Fruit fly (Drosophila melanogaster) whole organism, embryonic: ENCODE results near the gene gdl.

ENCODE experiments used
- CG10147 ChIP-seq: fragments of 200-800 bp; sonication (Bioruptor generic); optimal IDR thresholded peaks from 2 replicates; lab custom pipeline; 2019; ENCODE audit warnings: missing biosample characterization, mild to moderate bottlenecking, missing genetic modification characterization, moderate library complexity
- CG11456 ChIP-seq: fragments of 200-800 bp; sonication (Bioruptor generic); IDR thresholded peaks from 3 replicates; pipeline ENCODE4 v1.3.6; 2022; ENCODE audit warnings: missing biosample characterization, missing genetic modification characterization
- CG11696 ChIP-seq: fragments of 200-800 bp; sonication (Bioruptor generic); IDR thresholded peaks from 2 replicates; pipeline ENCODE4 v1.3.6; 2022; ENCODE audit warnings: missing biosample characterization, missing genetic modification characterization
- CG12769 ChIP-seq: fragments of 200-800 bp; sonication (Bioruptor generic); optimal IDR thresholded peaks from 2 replicates; lab custom pipeline; 2019; ENCODE audit warnings: missing biosample characterization, mild to moderate bottlenecking, missing genetic modification characterization, moderate library complexity
- CG12942 ChIP-seq: fragments of 200-800 bp; sonication (Bioruptor generic); optimal IDR thresholded peaks from 3 replicates; lab custom pipeline; 2016; ENCODE audit warnings: missing biosample characterization, missing genetic modification characterization
- CG14860 ChIP-seq: fragments of 200-800 bp; sonication (Bioruptor generic); IDR thresholded peaks from 3 replicates; pipeline ENCODE4 v1.3.6; 2022; ENCODE audit warnings: missing biosample characterization, missing genetic modification characterization; ENCODE audit not compliant: partially characterized antibody
- CG15073 ChIP-seq: fragments of 200-800 bp; sonication (Bioruptor generic); optimal IDR thresholded peaks from 2 replicates; lab custom pipeline; 2016; ENCODE audit warnings: missing biosample characterization, missing genetic modification characterization
- CG15479 ChIP-seq: fragments of 200-800 bp; sonication (Bioruptor generic); optimal IDR thresholded peaks from 3 replicates; lab custom pipeline; 2019; ENCODE audit warnings: missing biosample characterization, mild to moderate bottlenecking, missing genetic modification characterization, moderate library complexity
- CG17186 ChIP-seq: fragments of 200-800 bp; sonication (Bioruptor generic); optimal IDR thresholded peaks from 3 replicates; lab custom pipeline; 2017; ENCODE audit warnings: missing biosample characterization, missing genetic modification reagents, missing genetic modification characterization
- CG1832 ChIP-seq: fragments of 200-800 bp; sonication (Bioruptor generic); optimal IDR thresholded peaks from 2 replicates; lab custom pipeline; 2017; ENCODE audit warnings: missing biosample characterization, mild to moderate bottlenecking, missing genetic modification characterization, inconsistent platforms
- CG18764 ChIP-seq: fragments of 200-800 bp; sonication (Bioruptor generic); optimal IDR thresholded peaks from 3 replicates; lab custom pipeline; 2016; ENCODE audit warnings: missing biosample characterization, missing genetic modification characterization
- CG33213 ChIP-seq: fragments of 200-800 bp; sonication (Bioruptor generic); optimal IDR thresholded peaks from 3 replicates; lab custom pipeline; 2016; ENCODE audit warnings: missing biosample characterization, missing genetic modification characterization
- CG33557 ChIP-seq: fragments of 200-800 bp; sonication (Bioruptor generic); optimal IDR thresholded peaks from 2 replicates; lab custom pipeline; 2019; ENCODE audit warnings: missing biosample characterization, mild to moderate bottlenecking, missing genetic modification characterization, moderate library complexity
- CG7928 ChIP-seq: fragments of 200-800 bp; sonication (Bioruptor generic); optimal IDR thresholded peaks from 2 replicates; lab custom pipeline; 2017; ENCODE audit warnings: missing biosample characterization, mild to moderate bottlenecking, missing genetic modification characterization
- CG8359 ChIP-seq: fragments of 200-800 bp; sonication (Bioruptor generic); optimal IDR thresholded peaks from 2 replicates; lab custom pipeline; 2017; ENCODE audit warnings: missing biosample characterization, mild to moderate bottlenecking, missing genetic modification characterization, borderline replicate concordance
- Chrac-16 ChIP-seq: fragments of 200-800 bp; sonication (Bioruptor generic); optimal IDR thresholded peaks from 3 replicates; lab custom pipeline; 2016; ENCODE audit warnings: missing biosample characterization, missing genetic modification characterization
- Doc2 ChIP-seq: fragments of 200-800 bp; sonication (Bioruptor generic); IDR thresholded peaks from 2 replicates; pipeline ENCODE4 v1.3.6; 2022; ENCODE audit warnings: missing biosample characterization, missing genetic modification characterization
- E2f2 ChIP-seq: fragments of 200-800 bp; sonication (Bioruptor generic); IDR thresholded peaks from 2 replicates; pipeline ENCODE4 v1.3.6; 2022; ENCODE audit warnings: missing biosample characterization, missing genetic modification characterization
- GATAe ChIP-seq: fragments of 200-800 bp; sonication (Bioruptor generic); conservative IDR thresholded peaks from 2 replicates; pipeline ENCODE4 v1.3.6; 2022; ENCODE audit warnings: missing biosample characterization, missing genetic modification characterization
- HmgZ ChIP-seq: fragments of 200-800 bp; sonication (Bioruptor generic); optimal IDR thresholded peaks from 2 replicates; lab custom pipeline; 2018; ENCODE audit warnings: missing biosample characterization, mild to moderate bottlenecking, missing genetic modification characterization
- Hr51 ChIP-seq, 2 experiments: fragments of 200-800 bp; sonication (Bioruptor generic); optimal IDR thresholded peaks; 2 replicates in 1 of 2; 3 replicates in 1 of 2; lab custom pipeline; 2016 to 2018; ENCODE audit warnings: missing biosample characterization in 2 of 2, missing genetic modification characterization in 2 of 2, mild to moderate bottlenecking in 1 of 2, moderate library complexity in 1 of 2
- Jarid2 ChIP-seq: fragments of 200-800 bp; sonication (Bioruptor generic); optimal IDR thresholded peaks from 3 replicates; lab custom pipeline; 2017; ENCODE audit warnings: mild to moderate bottlenecking, missing biosample characterization, missing genetic modification reagents, missing genetic modification characterization
- NC2α ChIP-seq: fragments of 200-800 bp; sonication (Bioruptor generic); optimal IDR thresholded peaks from 2 replicates; lab custom pipeline; 2016; ENCODE audit warnings: missing biosample characterization, missing genetic modification characterization
- PHDP ChIP-seq: fragments of 200-800 bp; sonication (Bioruptor generic); optimal IDR thresholded peaks from 3 replicates; lab custom pipeline; 2018; ENCODE audit warnings: missing biosample characterization, mild to moderate bottlenecking, missing genetic modification characterization, moderate library complexity
- Six4 ChIP-seq: fragments of 200-800 bp; sonication (Bioruptor generic); optimal IDR thresholded peaks from 2 replicates; lab custom pipeline; 2016; ENCODE audit warnings: missing biosample characterization, missing genetic modification characterization
- ab ChIP-seq: fragments of 200-800 bp; sonication (Bioruptor generic); optimal IDR thresholded peaks from 2 replicates; lab custom pipeline; 2016; ENCODE audit warnings: missing biosample characterization, missing genetic modification characterization
- al ChIP-seq: fragments of 200-800 bp; sonication (Bioruptor generic); IDR thresholded peaks from 2 replicates; pipeline ENCODE4 v1.3.6; 2022; ENCODE audit warnings: missing biosample characterization, missing genetic modification characterization
- ap ChIP-seq: fragments of 200-800 bp; sonication (Bioruptor generic); IDR thresholded peaks from 2 replicates; pipeline ENCODE4 v1.3.6; 2022; ENCODE audit warnings: missing biosample characterization, missing genetic modification characterization
- az2 ChIP-seq: fragments of 200-800 bp; sonication (Bioruptor generic); optimal IDR thresholded peaks from 3 replicates; lab custom pipeline; 2016; ENCODE audit warnings: missing biosample characterization, missing genetic modification characterization
- bbx ChIP-seq: fragments of 200-800 bp; sonication (Bioruptor generic); IDR thresholded peaks from 2 replicates; pipeline ENCODE4 v1.3.6; 2022; ENCODE audit warnings: missing biosample characterization, missing genetic modification characterization; ENCODE audit not compliant: partially characterized antibody
- en ChIP-seq: fragments of 200-800 bp; sonication (Bioruptor generic); optimal IDR thresholded peaks from 2 replicates; lab custom pipeline; 2016; ENCODE audit warnings: missing biosample characterization, missing genetic modification characterization
- gcm ChIP-seq: fragments of 200-800 bp; sonication (Bioruptor generic); optimal IDR thresholded peaks from 2 replicates; lab custom pipeline; 2019; ENCODE audit warnings: missing biosample characterization, mild to moderate bottlenecking, missing genetic modification characterization, moderate library complexity
- hth ChIP-seq: fragments of >200 bp; optimal IDR thresholded peaks from 2 replicates; lab custom pipeline; 2017; ENCODE audit warnings: inconsistent platforms
- jing ChIP-seq: fragments of 200-800 bp; sonication (Bioruptor generic); optimal IDR thresholded peaks from 2 replicates; lab custom pipeline; 2018; ENCODE audit warnings: missing biosample characterization, mild to moderate bottlenecking, missing genetic modification characterization
- lola ChIP-seq, 3 experiments: fragments of >200 bp in 2 of 3; fragments of 200-800 bp in 1 of 3; sonication (Bioruptor generic) in 1 of 3; optimal IDR thresholded peaks; 2 replicates each; lab custom pipeline; 2017 to 2019; ENCODE audit warnings: missing biosample characterization in 3 of 3, missing genetic modification characterization in 3 of 3, mild to moderate bottlenecking in 1 of 3, moderate library complexity in 1 of 3
- mld ChIP-seq: fragments of 200-800 bp; sonication (Bioruptor generic); IDR thresholded peaks from 3 replicates; pipeline ENCODE4 v1.3.6; 2022; ENCODE audit warnings: missing biosample characterization, missing genetic modification characterization; ENCODE audit not compliant: partially characterized antibody
- pnt ChIP-seq: fragments of 200-800 bp; sonication (Bioruptor generic); optimal IDR thresholded peaks from 3 replicates; lab custom pipeline; 2016; ENCODE audit warnings: missing biosample characterization, missing genetic modification characterization
- pros ChIP-seq: fragments of 200-800 bp; sonication (Bioruptor generic); optimal IDR thresholded peaks from 3 replicates; lab custom pipeline; 2019; ENCODE audit warnings: missing biosample characterization, mild to moderate bottlenecking, missing genetic modification characterization, moderate library complexity
- repo ChIP-seq: fragments of 200-800 bp; sonication (Bioruptor generic); optimal IDR thresholded peaks from 2 replicates; lab custom pipeline; 2016; ENCODE audit warnings: missing biosample characterization, missing genetic modification characterization
- rib ChIP-seq: fragments of 200-800 bp; sonication (Bioruptor generic); IDR thresholded peaks from 2 replicates; pipeline ENCODE4 v1.3.6; 2022; ENCODE audit warnings: missing biosample characterization, missing genetic modification characterization
- run ChIP-seq: fragments of 200-800 bp; sonication (Bioruptor generic); optimal IDR thresholded peaks from 3 replicates; lab custom pipeline; 2018; ENCODE audit warnings: missing biosample characterization, mild to moderate bottlenecking, missing genetic modification characterization
- sim ChIP-seq: fragments of 200-800 bp; sonication (Bioruptor generic); IDR thresholded peaks from 2 replicates; pipeline ENCODE4 v1.3.6; 2022; ENCODE audit warnings: missing biosample characterization, missing genetic modification characterization
- slp2 ChIP-seq: fragments of 200-800 bp; sonication (Bioruptor generic); optimal IDR thresholded peaks from 2 replicates; lab custom pipeline; 2016; ENCODE audit warnings: missing biosample characterization, missing genetic modification characterization
- ssp ChIP-seq: fragments of 200-800 bp; sonication (Bioruptor generic); IDR thresholded peaks from 2 replicates; pipeline ENCODE4 v1.3.6; 2022; ENCODE audit warnings: missing biosample characterization, missing genetic modification characterization
- stwl ChIP-seq: fragments of 200-800 bp; sonication (Bioruptor generic); optimal IDR thresholded peaks from 3 replicates; lab custom pipeline; 2018; ENCODE audit warnings: missing biosample characterization, mild to moderate bottlenecking, missing genetic modification characterization, moderate library complexity
- tio ChIP-seq: fragments of 200-800 bp; sonication (Bioruptor generic); optimal IDR thresholded peaks from 2 replicates; lab custom pipeline; 2017; ENCODE audit warnings: missing biosample characterization, missing genetic modification characterization, inconsistent platforms
- toy ChIP-seq: fragments of 200-800 bp; sonication (Bioruptor generic); IDR thresholded peaks from 2 replicates; pipeline ENCODE4 v1.3.6; 2022; ENCODE audit warnings: missing biosample characterization, missing genetic modification characterization
- vnd ChIP-seq: fragments of 200-800 bp; sonication (Bioruptor generic); IDR thresholded peaks from 3 replicates; pipeline ENCODE4 v1.3.6; 2022; ENCODE audit warnings: missing biosample characterization, missing genetic modification characterization; ENCODE audit not compliant: partially characterized antibody
- vvl ChIP-seq: fragments of 200-800 bp; sonication (Bioruptor generic); IDR thresholded peaks from 2 replicates; pipeline ENCODE4 v1.3.6; 2022; ENCODE audit warnings: missing biosample characterization, missing genetic modification characterization

gdl gene

DNA sequence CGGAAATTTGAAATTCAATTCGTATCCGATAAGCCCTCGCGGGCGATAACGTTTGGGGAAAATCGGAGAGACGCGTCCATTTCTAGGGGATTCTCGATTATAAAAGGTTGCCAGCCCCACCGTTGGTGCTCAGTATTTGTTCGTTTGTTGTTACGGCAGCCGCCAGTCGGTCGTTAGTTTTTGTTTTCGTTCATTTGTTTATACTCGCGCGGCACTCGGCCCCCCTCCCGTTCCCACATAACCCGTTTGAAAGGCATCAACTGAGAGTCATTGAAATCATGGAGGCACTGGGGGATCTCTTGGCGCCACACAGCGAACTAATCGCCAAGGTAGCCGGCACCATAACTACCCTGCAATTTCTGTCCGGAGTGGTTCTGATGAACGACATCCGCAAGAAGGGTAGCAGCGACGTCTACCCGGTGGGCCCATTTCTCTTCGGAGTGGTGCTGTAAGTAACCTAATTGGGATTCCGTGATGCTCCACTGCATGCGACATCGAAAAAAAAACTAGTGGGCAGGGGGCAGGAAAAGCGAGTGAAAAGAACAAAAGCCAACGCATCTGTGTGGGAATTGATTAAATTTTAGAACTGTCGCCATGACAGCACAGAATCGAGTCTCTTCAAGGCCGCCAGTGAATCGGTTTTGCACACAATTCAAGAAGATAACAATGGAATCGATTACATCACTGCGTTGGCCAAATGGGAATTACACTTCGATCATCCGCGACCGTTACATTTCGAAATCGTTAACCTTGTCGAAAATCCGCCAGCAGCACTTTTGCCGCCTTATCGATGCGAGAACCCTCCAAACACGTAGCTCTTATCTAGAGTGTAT lies 8.2 kb upstream of the gdl start, which contains the start of gene CG7272 (continued):
- no peak for TF ChIP-seq sim (GFP tag; lab: Robert Waterston, UW)
- no peak for TF ChIP-seq CG1832
- no peak; the same call in 1 of the 2 replicates for TF ChIP-seq GATAe (GFP tag; lab: Robert Waterston, UW)
- no peak for TF ChIP-seq CG17186
- TF ChIP-seq mld = 0 out of 3 replicates have a peak, but pooled peaks have one; percentile 17
- TF ChIP-seq CG11456 = no peak
- no peak for TF ChIP-seq Doc2 (GFP tag; lab: Robert Waterston, UW)
- peak; percentile 70 for TF ChIP-seq Jarid2 (GFP tag; lab: Kevin White, UChicago)
- TF ChIP-seq Six4 (GFP tag; lab: Kevin White, UChicago) = no peak
- TF ChIP-seq Hr51 (GFP tag; optimal IDR thresholded peaks at IDR 0.05; lab: Kevin White, UChicago) = no peak
- no peak for TF ChIP-seq ab (GFP tag; lab: Kevin White, UChicago)
- TF ChIP-seq jing (GFP tag; lab: Kevin White, UChicago) = no peak
- no peak for TF ChIP-seq ap
- no peak for TF ChIP-seq CG33213 (GFP tag; lab: Kevin White, UChicago)
- peak; percentile 97 for TF ChIP-seq E2f2 (GFP tag; lab: Robert Waterston, UW)
- no peak for TF ChIP-seq CG18764
- no peak for TF ChIP-seq Chrac-16 (GFP tag; lab: Kevin White, UChicago)
- no peak for TF ChIP-seq en (GFP tag; lab: Kevin White, UChicago)
- peak; percentile 74 for TF ChIP-seq CG12769 (tag; lab: Kevin White, UChicago)
- peak; percentile 39; the same call in 2 of the 3 replicates for TF ChIP-seq vnd (GFP tag; lab: Robert Waterston, UW)
- no peak for TF ChIP-seq hth (lab: Kevin White, UChicago)
- peak; percentile 18 for TF ChIP-seq gcm (GFP tag; lab: Kevin White, UChicago)
- TF ChIP-seq run (tag; lab: Kevin White, UChicago) = no peak
- peak; percentile 65 for TF ChIP-seq HmgZ
- TF ChIP-seq bbx (GFP tag; lab: Robert Waterston, UW) = peak; percentile 43; the same call in 1 of the 2 replicates
- no peak for TF ChIP-seq PHDP (tag; lab: Kevin White, UChicago)
- TF ChIP-seq rib (GFP tag; lab: Robert Waterston, UW) = no peak
- no peak for TF ChIP-seq lola (GFP tag; optimal IDR thresholded peaks at IDR 0.05; lab: Kevin White, UChicago)
- no peak for TF ChIP-seq NC2α (GFP tag; lab: Kevin White, UChicago)
- TF ChIP-seq ssp (GFP tag; lab: Robert Waterston, UW) = no peak
- TF ChIP-seq CG15073 = no peak
- no peak for TF ChIP-seq toy (GFP tag; lab: Robert Waterston, UW)
- no peak for TF ChIP-seq pnt (GFP tag; lab: Kevin White, UChicago)
- TF ChIP-seq CG15479 (GFP tag; lab: Kevin White, UChicago) = no peak
- no peak for TF ChIP-seq CG14860 (GFP tag; lab: Robert Waterston, UW)
- no peak for TF ChIP-seq CG7928 (GFP tag; lab: Kevin White, UChicago)
- no peak for TF ChIP-seq az2 (GFP tag; lab: Kevin White, UChicago)
- no peak for TF ChIP-seq CG10147 (GFP tag; lab: Kevin White, UChicago)
- TF ChIP-seq stwl (tag; lab: Kevin White, UChicago) = peak; percentile 17
- TF ChIP-seq slp2 (GFP tag; lab: Kevin White, UChicago) = no peak
- 0 out of 2 replicates have a peak, but pooled peaks have one; percentile 13 for TF ChIP-seq al
- TF ChIP-seq tio (GFP tag; lab: Kevin White, UChicago) = no peak
- TF ChIP-seq CG8359 (GFP tag; lab: Kevin White, UChicago) = no peak
- no peak for TF ChIP-seq CG11696 (GFP tag; lab: Robert Waterston, UW)
- TF ChIP-seq pros (GFP tag; lab: Kevin White, UChicago) = peak; percentile 23
- TF ChIP-seq CG12942 (GFP tag; lab: Kevin White, UChicago) = no peak
- TF ChIP-seq vvl (GFP tag; lab: Robert Waterston, UW) = peak; percentile 42
- no peak for TF ChIP-seq repo (GFP tag; lab: Kevin White, UChicago)
- TF ChIP-seq CG33557 (GFP tag; lab: Kevin White, UChicago) = no peak
